Worm (Caenorhabditis elegans) whole organism, early embryonic: ENCODE measurements around the gene C55C3.73.

ENCODE experiments used
- B0310.2 ChIP-seq: sonication (generic microtip); optimal IDR thresholded peaks from 2 replicates; lab custom pipeline; 2016; ENCODE audit warnings: mild to moderate bottlenecking, missing genetic modification characterization, missing compliant biosample characterization
- F13C5.2 ChIP-seq: sonication (generic microtip); optimal IDR thresholded peaks from 2 replicates; lab custom pipeline; 2017; ENCODE audit warnings: mild to moderate bottlenecking, missing genetic modification characterization, inconsistent platforms, missing compliant biosample characterization
- aly-1 ChIP-seq: sonication (generic microtip); optimal IDR thresholded peaks from 2 replicates; lab custom pipeline; 2016; ENCODE audit warnings: missing genetic modification characterization, missing compliant biosample characterization
- ama-1 ChIP-seq: fragments of 150-350 bp; optimal IDR thresholded peaks from 2 replicates; lab custom pipeline; 2014
- ceh-13 ChIP-seq: fragments of 200-800 bp; sonication (Bioruptor generic); optimal IDR thresholded peaks from 2 replicates; lab custom pipeline; 2018; ENCODE audit warnings: mild to moderate bottlenecking, missing genetic modification characterization, missing compliant biosample characterization
- ceh-36 ChIP-seq: sonication (generic microtip); optimal IDR thresholded peaks from 2 replicates; lab custom pipeline; 2016; ENCODE audit warnings: missing genetic modification characterization, inconsistent platforms, missing compliant biosample characterization
- ets-7 ChIP-seq: sonication (generic microtip); optimal IDR thresholded peaks from 2 replicates; lab custom pipeline; 2016; ENCODE audit warnings: missing genotype, missing genetic modification characterization, missing compliant biosample characterization
- flt-1 ChIP-seq: fragments of 200-800 bp; sonication (Bioruptor generic); IDR thresholded peaks from 2 replicates; pipeline ENCODE4 v1.3.6; 2022; ENCODE audit warnings: missing genetic modification characterization, missing compliant biosample characterization
- hmbx-1 ChIP-seq: sonication (generic microtip); optimal IDR thresholded peaks from 2 replicates; lab custom pipeline; 2016; ENCODE audit warnings: mild to moderate bottlenecking, missing genetic modification characterization, missing compliant biosample characterization
- hmg-4 ChIP-seq: fragments of 200-800 bp; sonication (Bioruptor generic); optimal IDR thresholded peaks from 2 replicates; lab custom pipeline; 2018; ENCODE audit warnings: mild to moderate bottlenecking, missing genetic modification characterization, missing compliant biosample characterization
- hnd-1 ChIP-seq: sonication (generic microtip); optimal IDR thresholded peaks from 2 replicates; lab custom pipeline; 2016; ENCODE audit warnings: missing genetic modification characterization, missing compliant biosample characterization
- pes-1 ChIP-seq: fragments of 200-800 bp; sonication (Bioruptor generic); IDR thresholded peaks from 2 replicates; pipeline ENCODE4 v1.3.6; 2022; ENCODE audit warnings: missing genetic modification reagents, missing genetic modification characterization, missing compliant biosample characterization
- scrt-1 ChIP-seq: fragments of 200-800 bp; sonication (Bioruptor generic); IDR thresholded peaks from 2 replicates; pipeline ENCODE4 v1.3.6; 2022; ENCODE audit warnings: missing genetic modification characterization, missing compliant biosample characterization
- sea-1 ChIP-seq: fragments of 200-800 bp; sonication (Bioruptor generic); conservative IDR thresholded peaks from 2 replicates; pipeline ENCODE4 v1.3.6; 2022; ENCODE audit warnings: missing genetic modification characterization, missing compliant biosample characterization
- tbx-11 ChIP-seq: fragments of 200-800 bp; sonication (Bioruptor generic); IDR thresholded peaks from 2 replicates; pipeline ENCODE4 v1.3.6; 2022; ENCODE audit warnings: missing genetic modification characterization, missing compliant biosample characterization
- tbx-37 ChIP-seq: fragments of 200-800 bp; sonication (Bioruptor generic); conservative IDR thresholded peaks from 2 replicates; pipeline ENCODE4 v1.3.6; 2022; ENCODE audit warnings: missing genetic modification reagents, missing genetic modification characterization, missing compliant biosample characterization
- tra-4 ChIP-seq: sonication (generic microtip); optimal IDR thresholded peaks from 2 replicates; lab custom pipeline; 2017; ENCODE audit warnings: missing genetic modification characterization, missing compliant biosample characterization

Gene C55C3.73

ce11 chrIV:5671325-5671724, 31.9 kb downstream of the C55C3.73 start:
- TF ChIP-seq scrt-1 (GFP tag; lab: Robert Waterston, UW) (no peak), pes-1 (GFP tag; lab: Robert Waterston, UW) (no peak), hmbx-1 (no peak), B0310.2 (tag; lab: Kevin White, UChicago) (no peak), sea-1 (GFP tag; lab: Robert Waterston, UW) (no peak), tra-4 (no peak), ceh-13 (no peak), hmg-4 (no peak), F13C5.2 (no peak), flt-1 (GFP tag; lab: Robert Waterston, UW) (no peak), ama-1 (lab: Kevin White, UChicago) (no peak), ceh-36 (no peak), tbx-11 (GFP tag; lab: Robert Waterston, UW) (no peak), tbx-37 (GFP tag; lab: Robert Waterston, UW) (no peak), ets-7 (tag; lab: Kevin White, UChicago) (no peak), hnd-1 (no peak), aly-1 (tag; lab: Kevin White, UChicago) (no peak)

- TF ChIP-seq ceh-13 (no peak), ama-1 (lab: Kevin White, UChicago) (no peak), scrt-1 (GFP tag; lab: Robert Waterston, UW) (no peak), tra-4 (no peak), hmg-4 (no peak), flt-1 (GFP tag; lab: Robert Waterston, UW) (no peak), B0310.2 (tag; lab: Kevin White, UChicago) (no peak), hnd-1 (no peak), F13C5.2 (no peak), sea-1 (GFP tag; lab: Robert Waterston, UW) (no peak), ceh-36 (no peak), tbx-37 (GFP tag; lab: Robert Waterston, UW) (no peak), tbx-11 (GFP tag; lab: Robert Waterston, UW) (no peak), ets-7 (tag; lab: Kevin White, UChicago) (no peak), pes-1 (GFP tag; lab: Robert Waterston, UW) (no peak)
Measured at ce11 chrIV:5669459-5669858, 33.8 kb downstream of the C55C3.73 start, which contains the start of gene T19E7.6. Gene T19E7.6 (minus strand): TSS chrIV:5669503.

- TF ChIP-seq flt-1 (GFP tag; lab: Robert Waterston, UW) = no peak
- no peak for TF ChIP-seq F13C5.2
- TF ChIP-seq hmg-4 = no peak
- TF ChIP-seq B0310.2 (tag; lab: Kevin White, UChicago) = no peak
- no peak for TF ChIP-seq scrt-1 (GFP tag; lab: Robert Waterston, UW)
- no peak for TF ChIP-seq tbx-11 (GFP tag; lab: Robert Waterston, UW)
- no peak for TF ChIP-seq ceh-13
- no peak for TF ChIP-seq ama-1 (lab: Kevin White, UChicago)
- TF ChIP-seq hnd-1 = no peak
- no peak for TF ChIP-seq ets-7 (tag; lab: Kevin White, UChicago)
- no peak for TF ChIP-seq ceh-36
- no peak for TF ChIP-seq sea-1 (GFP tag; lab: Robert Waterston, UW)
- no peak for TF ChIP-seq tbx-37 (GFP tag; lab: Robert Waterston, UW)
- no peak for TF ChIP-seq aly-1 (tag; lab: Kevin White, UChicago)
Measured at ce11 chrIV:5667191-5667590, 36.1 kb downstream of the C55C3.73 start.

- TF ChIP-seq ets-7 (tag; lab: Kevin White, UChicago) (no peak), hnd-1 (no peak), ceh-13 (no peak), scrt-1 (GFP tag; lab: Robert Waterston, UW) (no peak), tbx-11 (GFP tag; lab: Robert Waterston, UW) (no peak), sea-1 (GFP tag; lab: Robert Waterston, UW) (no peak), pes-1 (GFP tag; lab: Robert Waterston, UW) (no peak), tbx-37 (GFP tag; lab: Robert Waterston, UW) (no peak), ceh-36 (no peak), ama-1 (lab: Kevin White, UChicago) (no peak), aly-1 (tag; lab: Kevin White, UChicago) (no peak), hmbx-1 (no peak), flt-1 (GFP tag; lab: Robert Waterston, UW) (no peak), hmg-4 (no peak), F13C5.2 (no peak), tra-4 (no peak), B0310.2 (tag; lab: Kevin White, UChicago) (no peak)
Measured at ce11 chrIV:5666115-5667028, 36.9 kb downstream of the C55C3.73 start.

- TF ChIP-seq F13C5.2 = no peak
- TF ChIP-seq B0310.2 (tag; lab: Kevin White, UChicago) = no peak
- no peak for TF ChIP-seq pes-1 (GFP tag; lab: Robert Waterston, UW)
Measured at ce11 chrIV:5665353-5665918, 37.8 kb downstream of the C55C3.73 start.

- TF ChIP-seq tra-4 (no peak), ets-7 (tag; lab: Kevin White, UChicago) (no peak), F13C5.2 (no peak), tbx-11 (GFP tag; lab: Robert Waterston, UW) (no peak), aly-1 (tag; lab: Kevin White, UChicago) (no peak), B0310.2 (tag; lab: Kevin White, UChicago) (no peak), ceh-36 (no peak), ceh-13 (no peak), hmbx-1 (no peak), pes-1 (GFP tag; lab: Robert Waterston, UW) (no peak), hnd-1 (no peak), tbx-37 (GFP tag; lab: Robert Waterston, UW) (no peak), scrt-1 (GFP tag; lab: Robert Waterston, UW) (no peak), sea-1 (GFP tag; lab: Robert Waterston, UW) (no peak), ama-1 (lab: Kevin White, UChicago) (no peak), hmg-4 (no peak), flt-1 (GFP tag; lab: Robert Waterston, UW) (no peak)
Measured at ce11 chrIV:5664375-5665004, 38.8 kb downstream of the C55C3.73 start, which contains the start of gene bec-1. Gene bec-1 (minus strand): TSS chrIV:5664425.
